Worm (Caenorhabditis elegans) whole organism, L2 larva: Measurements from ENCODE around the gene F55G1.15.

Experiments
- F13H6.1 ChIP-seq: sonication (generic microtip); optimal IDR thresholded peaks from 2 replicates; lab custom pipeline; 2016; ENCODE audit warnings: missing genetic modification characterization, missing compliant biosample characterization
- alr-1 ChIP-seq: fragments of 150-350 bp; optimal IDR thresholded peaks from 2 replicates; lab custom pipeline; 2014; ENCODE audit warnings: missing biosample characterization, missing genetic modification characterization
- ceh-16 ChIP-seq: fragments of 150-350 bp; optimal IDR thresholded peaks from 2 replicates; lab custom pipeline; 2014; ENCODE audit warnings: missing biosample characterization, missing genetic modification characterization
- elt-1 ChIP-seq: fragments of 150-350 bp; optimal IDR thresholded peaks from 2 replicates; lab custom pipeline; 2014; ENCODE audit warnings: missing biosample characterization, missing genetic modification characterization
- lin-11 ChIP-seq: fragments of 150-350 bp; sonication (generic microtip); optimal IDR thresholded peaks from 2 replicates; lab custom pipeline; 2014; ENCODE audit warnings: missing biosample characterization, missing genetic modification characterization, inconsistent platforms, mixed read lengths
- lin-39 ChIP-seq: fragments of 150-350 bp; optimal IDR thresholded peaks from 2 replicates; lab custom pipeline; 2014; ENCODE audit warnings: missing biosample characterization, missing genetic modification reagents, missing genetic modification characterization
- nhr-11 ChIP-seq: fragments of 150-350 bp; optimal IDR thresholded peaks from 2 replicates; lab custom pipeline; 2014; ENCODE audit warnings: missing biosample characterization, missing genetic modification characterization
- nhr-237 ChIP-seq: fragments of 150-350 bp; optimal IDR thresholded peaks from 2 replicates; lab custom pipeline; 2014; ENCODE audit warnings: missing biosample characterization, missing genetic modification characterization
- sem-4 ChIP-seq: fragments of 150-350 bp; optimal IDR thresholded peaks from 2 replicates; lab custom pipeline; 2014; ENCODE audit warnings: missing biosample characterization, missing genetic modification reagents, missing genetic modification characterization
- skn-1 ChIP-seq: sonication (generic microtip); optimal IDR thresholded peaks from 2 replicates; lab custom pipeline; 2017; ENCODE audit warnings: missing biosample characterization, missing genetic modification characterization
- snpc-4 ChIP-seq: fragments of 150-350 bp; optimal IDR thresholded peaks from 2 replicates; lab custom pipeline; 2014; ENCODE audit warnings: missing biosample characterization, missing genetic modification characterization
- unc-39 ChIP-seq: fragments of 150-350 bp; optimal IDR thresholded peaks from 2 replicates; lab custom pipeline; 2014; ENCODE audit warnings: missing biosample characterization, missing genetic modification characterization
- ztf-11 ChIP-seq: sonication (generic microtip); optimal IDR thresholded peaks from 2 replicates; lab custom pipeline; 2017; ENCODE audit warnings: missing biosample characterization, missing genetic modification characterization

DNA sequence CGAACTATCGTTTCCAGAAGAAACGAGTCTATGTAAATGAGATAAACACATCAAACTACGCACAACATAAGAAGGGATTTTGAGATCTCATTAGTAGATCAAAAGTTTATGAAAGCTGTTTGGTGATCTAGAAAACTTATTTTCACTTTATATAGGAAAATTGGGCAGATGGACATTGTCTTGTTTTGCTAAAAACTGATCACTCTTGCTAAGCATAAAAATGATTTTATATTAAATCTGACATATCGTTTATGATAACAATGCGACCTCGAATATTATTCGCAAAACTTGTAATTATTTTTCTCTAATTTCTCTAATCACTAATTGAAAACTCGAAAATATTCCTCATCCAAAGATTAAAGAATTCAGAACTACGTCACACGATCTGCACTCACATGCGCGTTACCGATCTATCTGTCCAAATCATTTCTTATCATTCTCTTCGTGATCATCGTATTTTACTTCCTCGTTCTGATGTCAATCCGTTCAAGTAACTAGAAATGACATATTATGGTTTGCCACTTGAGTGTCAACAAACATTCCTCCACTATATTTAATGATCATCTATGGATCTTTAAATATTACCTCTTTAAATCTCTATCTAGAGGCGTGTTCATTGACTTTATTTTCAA lies 31.3 kb downstream of the F55G1.15 start, which contains the start of gene F55G1.7:
- TF ChIP-seq ceh-16 (tag; lab: Kevin White, UChicago), result no peak
- TF ChIP-seq unc-39 (tag; lab: Kevin White, UChicago), result no peak
- TF ChIP-seq elt-1 (tag; lab: Kevin White, UChicago), result no peak
- TF ChIP-seq skn-1 (tag; lab: Kevin White, UChicago), result no peak
- no peak for TF ChIP-seq F13H6.1 (tag; lab: Kevin White, UChicago)
- TF ChIP-seq nhr-11 (tag; lab: Kevin White, UChicago), result no peak
- no peak for TF ChIP-seq ztf-11 (tag; lab: Kevin White, UChicago)
- TF ChIP-seq lin-39 (tag; lab: Kevin White, UChicago), result no peak
- no peak for TF ChIP-seq nhr-237
- no peak for TF ChIP-seq alr-1 (tag; lab: Kevin White, UChicago)
- TF ChIP-seq lin-11 (tag; lab: Kevin White, UChicago), result no peak
- TF ChIP-seq sem-4 (tag; lab: Kevin White, UChicago), result no peak
- no peak for TF ChIP-seq snpc-4 (tag; lab: Kevin White, UChicago)
